Worm (Caenorhabditis elegans): ENCODE data around the gene F40F8.11.
A peak's percentile ranks its signal among the peaks of the same experiment; 100 is the strongest.

The F40F8.11 gene

DNA sequence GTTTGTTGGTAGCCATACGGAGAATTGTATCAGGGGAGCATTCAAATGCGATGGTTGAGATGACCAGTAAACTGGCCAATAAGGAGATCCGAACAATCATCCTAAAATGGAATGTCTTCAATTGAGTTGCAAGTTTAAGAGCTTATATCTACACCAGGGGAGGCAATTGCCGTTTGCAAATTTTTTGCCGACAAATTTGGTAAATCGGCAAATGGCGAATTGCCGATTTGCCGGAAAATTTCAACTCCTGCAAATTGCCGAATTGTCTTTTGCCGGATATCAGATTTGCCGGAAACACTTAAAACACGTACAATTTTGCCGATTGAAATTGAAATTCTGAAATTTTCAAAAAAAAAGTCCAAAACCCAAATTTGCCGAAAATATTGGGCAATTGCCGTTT lies 2.4 kb upstream of the F40F8.11 start, which contains the start of gene F40F8.5:
Gene F40F8.5 (minus strand): TSS at position 101 of the 400 bp plus-strand sequence.
- TF ChIP-seq pag-3 (tag; optimal IDR thresholded peaks at IDR 0.05; ENCODE audit: borderline replicate concordance, insufficient read depth): no peak
- no peak for TF ChIP-seq nhr-76 (tag; optimal IDR thresholded peaks at IDR 0.05)
- TF ChIP-seq mdl-1 (tag; optimal IDR thresholded peaks at IDR 0.05): no peak
- no peak for TF ChIP-seq dsc-1 (tag; optimal IDR thresholded peaks at IDR 0.05)
- TF ChIP-seq alr-1 (tag; optimal IDR thresholded peaks at IDR 0.05; ENCODE audit: borderline replicate concordance): no peak
- no peak for TF ChIP-seq zip-4 (GFP tag; optimal IDR thresholded peaks at IDR 0.05)
- no peak for TF ChIP-seq ztf-11 (tag; optimal IDR thresholded peaks at IDR 0.05)
- TF ChIP-seq sox-4 (tag; optimal IDR thresholded peaks at IDR 0.05): no peak
- TF ChIP-seq nhr-237 (tag; optimal IDR thresholded peaks at IDR 0.05): no peak
- no peak for TF ChIP-seq ces-1 (GFP tag; optimal IDR thresholded peaks at IDR 0.05)
- no peak for TF ChIP-seq tbx-2 (tag; optimal IDR thresholded peaks at IDR 0.05)

DNA sequence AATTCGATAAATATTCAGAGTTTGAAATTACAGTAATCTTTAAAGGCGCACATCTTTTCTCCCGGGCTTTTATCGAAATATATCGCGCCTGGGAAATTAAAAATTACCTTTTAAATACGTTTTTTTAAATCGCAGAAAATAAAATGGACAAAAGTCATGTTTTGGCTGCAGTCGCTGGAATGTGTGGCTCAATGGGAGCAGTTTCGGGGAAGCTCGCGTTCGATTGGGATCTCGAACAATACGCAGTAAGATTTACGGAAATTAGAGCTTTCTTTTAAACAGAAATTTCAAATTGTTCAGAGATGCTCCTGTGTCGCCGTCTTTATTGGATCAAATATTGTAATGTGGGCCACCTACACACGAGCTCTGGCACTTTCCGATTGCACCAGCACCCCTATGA lies 2.9 kb downstream of the F40F8.11 start, which contains the start of gene F40F8.12:
Gene F40F8.12 (plus strand): TSS at position 301 of the 400 bp plus-strand sequence.
- TF ChIP-seq snpc-4 (tag; optimal IDR thresholded peaks at IDR 0.05) (no peak), mef-2 (tag; optimal IDR thresholded peaks at IDR 0.05) (no peak), nhr-20 (tag; optimal IDR thresholded peaks at IDR 0.05) (no peak)

DNA sequence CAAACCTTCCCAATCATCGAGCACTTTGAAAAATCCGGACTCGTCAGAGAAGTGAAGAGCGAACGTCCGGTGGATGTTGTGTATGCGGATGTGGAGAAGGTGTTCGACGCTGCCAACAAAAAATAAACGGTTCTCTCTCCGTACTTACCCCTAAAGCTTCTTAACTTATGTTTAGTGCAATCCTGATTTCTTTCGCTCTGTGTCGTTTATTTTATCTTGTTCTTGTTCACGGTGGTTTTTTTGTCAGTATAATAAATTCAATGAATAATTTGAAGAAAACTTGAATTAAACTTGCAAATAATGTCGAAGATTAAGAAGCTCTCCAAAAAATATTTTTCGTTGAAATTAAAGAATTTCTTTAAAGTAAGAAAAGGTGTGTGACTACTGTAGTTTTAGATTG lies 3.4 kb downstream of the F40F8.11 start, which contains the start of gene F40F8.3:
Gene F40F8.3 (plus strand): TSS at position 301 of the 400 bp plus-strand sequence.
- no peak for TF ChIP-seq nhr-237 (tag; optimal IDR thresholded peaks at IDR 0.05)
- TF ChIP-seq pqm-1 (tag; optimal IDR thresholded peaks at IDR 0.05): no peak
- TF ChIP-seq zag-1 (tag; optimal IDR thresholded peaks at IDR 0.05): no peak
- TF ChIP-seq unc-86 (tag; optimal IDR thresholded peaks at IDR 0.05): no peak

ce11 chrII:11127364-11127763 lies 5.0 kb downstream of the F40F8.11 start, which contains the start of gene F40F8.1:
F40F8.1 (plus strand) TSS chrII:11127664.
- TF ChIP-seq sox-4 (tag; optimal IDR thresholded peaks at IDR 0.05): no peak
- TF ChIP-seq nhr-11 (tag; optimal IDR thresholded peaks at IDR 0.05): no peak
- TF ChIP-seq nhr-28 (tag; optimal IDR thresholded peaks at IDR 0.05): no peak
- TF ChIP-seq efl-1 (optimal IDR thresholded peaks at IDR 0.05): no peak
- no peak for TF ChIP-seq efl-1 (GFP tag; optimal IDR thresholded peaks at IDR 0.05 in 1 of 2)
- no peak for TF ChIP-seq nhr-71 (tag; optimal IDR thresholded peaks at IDR 0.05)

DNA sequence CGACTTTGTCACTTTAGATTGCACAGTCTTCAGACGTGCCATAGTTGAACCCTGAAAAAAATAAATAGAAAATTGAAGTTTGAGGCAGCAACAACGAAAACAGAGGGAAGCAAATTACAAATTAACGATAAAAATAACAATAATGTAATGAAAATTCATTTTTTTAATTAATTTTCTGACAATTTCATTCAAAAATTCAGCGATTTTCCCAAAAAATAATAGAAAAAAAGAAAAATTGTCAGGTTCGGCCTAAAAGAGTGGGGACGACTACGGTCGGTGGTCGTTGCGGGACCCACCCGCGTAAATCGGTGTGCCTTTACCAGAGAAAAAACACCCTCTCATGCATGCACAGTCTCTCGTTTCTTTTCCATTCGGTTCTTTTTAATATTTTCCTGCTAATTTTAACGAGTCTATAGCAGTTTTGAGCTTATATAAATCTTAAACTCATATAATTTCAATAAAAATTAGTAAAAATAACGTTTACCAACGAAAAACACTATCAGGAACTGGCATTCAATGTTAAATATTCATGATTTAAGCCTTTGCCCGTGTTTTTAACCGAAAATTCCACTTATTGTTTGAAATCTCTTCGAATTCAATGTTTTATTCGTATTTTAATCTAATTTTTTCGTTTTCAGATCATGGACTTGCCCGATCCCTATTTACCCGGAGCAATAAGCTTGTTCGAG lies 5.9 kb downstream of the F40F8.11 start, which contains the start of the genes rps-9 and lsm-1:
Gene rps-9 (minus strand): TSS at position 51 of the 689 bp plus-strand sequence.
Gene lsm-1 (plus strand): TSS at position 639 of the 689 bp plus-strand sequence.
- TF ChIP-seq ceh-90 (tag; optimal IDR thresholded peaks at IDR 0.05): no peak
- no peak for TF ChIP-seq grh-1 (GFP tag; IDR thresholded peaks at IDR 0.05)
- peak; percentile 29 for TF ChIP-seq nhr-90 (tag; optimal IDR thresholded peaks at IDR 0.05; ENCODE audit: poor library complexity)
- peak; percentile 55 for TF ChIP-seq nhr-19 (GFP tag; conservative IDR thresholded peaks at IDR 0.05)
- peak; percentile 38 for TF ChIP-seq snpc-4 (tag; optimal IDR thresholded peaks at IDR 0.05)
- peak; percentile 48 for TF ChIP-seq tbx-2 (tag; optimal IDR thresholded peaks at IDR 0.05)
- TF ChIP-seq blmp-1 (tag; optimal IDR thresholded peaks at IDR 0.05): peak; percentile 45
- no peak for TF ChIP-seq jun-1 (tag; optimal IDR thresholded peaks at IDR 0.05)
- no peak for TF ChIP-seq nhr-76 (tag; optimal IDR thresholded peaks at IDR 0.05)
- no peak for TF ChIP-seq aly-2 (tag; optimal IDR thresholded peaks at IDR 0.05)
- TF ChIP-seq ceh-8 (GFP tag; optimal IDR thresholded peaks at IDR 0.05): no peak
- TF ChIP-seq ceh-82 (tag; optimal IDR thresholded peaks at IDR 0.05): peak; percentile 43 to 84 (median 63)
- no peak for TF ChIP-seq egl-13 (tag; optimal IDR thresholded peaks at IDR 0.05)
- no peak for TF ChIP-seq nhr-85 (tag)
- TF ChIP-seq lir-3 (tag; optimal IDR thresholded peaks at IDR 0.05; ENCODE audit: poor library complexity): peak; percentile 26
- TF ChIP-seq mep-1 (tag; optimal IDR thresholded peaks at IDR 0.05): peak; percentile 71
- TF ChIP-seq xbp-1 (tag; optimal IDR thresholded peaks at IDR 0.05): peak; percentile 52
- no peak for TF ChIP-seq mab-9 (GFP tag; IDR thresholded peaks at IDR 0.05)
- TF ChIP-seq Y116A8C.19 (tag; optimal IDR thresholded peaks at IDR 0.05; ENCODE audit: borderline replicate concordance): no peak
- no peak for TF ChIP-seq ztf-11 (tag; optimal IDR thresholded peaks at IDR 0.05)
- peak; percentile 83 to 85 for TF ChIP-seq efl-1 (optimal IDR thresholded peaks at IDR 0.05)
- peak; percentile 78 to 97 for TF ChIP-seq efl-1 (GFP tag; optimal IDR thresholded peaks at IDR 0.05 in 1 of 2)
- peak; percentile 58 for TF ChIP-seq nhr-77 (tag; optimal IDR thresholded peaks at IDR 0.05)
- peak; percentile 22 for TF ChIP-seq unc-86 (tag; optimal IDR thresholded peaks at IDR 0.05)
- no peak for TF ChIP-seq nhr-84 (tag; optimal IDR thresholded peaks at IDR 0.05)
- no peak for TF ChIP-seq fkh-10 (GFP tag; optimal IDR thresholded peaks at IDR 0.05)
- no peak for TF ChIP-seq pax-3 (tag; optimal IDR thresholded peaks at IDR 0.05)
- TF ChIP-seq mdl-1 (tag; optimal IDR thresholded peaks at IDR 0.05): peak in 1 of 2 experiments; percentile 8
- peak; percentile 10 for TF ChIP-seq lin-15B (tag; optimal IDR thresholded peaks at IDR 0.05)

Data from whole organism, L1 larva.